Fruit fly (Drosophila melanogaster): ENCODE results near the gene GstD9.

The GstD9 gene

DNA sequence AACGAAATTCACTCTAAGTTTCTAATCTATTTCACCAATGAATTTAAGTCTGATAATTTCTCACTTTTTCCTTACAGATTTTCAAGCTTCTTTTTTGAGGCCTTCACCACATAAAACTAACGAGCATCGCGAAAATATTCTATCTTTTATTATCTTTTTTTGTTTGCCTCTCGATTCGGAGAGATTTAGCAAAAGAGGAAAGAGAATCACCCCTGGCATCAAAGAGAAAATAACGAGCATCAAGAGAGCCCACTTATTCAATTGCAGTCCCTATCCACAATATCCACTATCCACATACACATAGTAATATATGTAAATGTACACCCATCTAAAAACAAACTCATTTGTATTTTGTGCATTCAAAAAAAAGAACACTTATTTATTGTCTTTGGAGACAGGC is at the start of gene GstD9:
GstD9 (minus strand) TSS at position 101 of the 400 bp plus-strand sequence.
- no peak for TF ChIP-seq CG3726 (GFP tag; IDR thresholded peaks at IDR 0.05)
- no peak for TF ChIP-seq CG17802 (tag; optimal IDR thresholded peaks at IDR 0.05)
- no peak for TF ChIP-seq CG12071 (GFP tag; optimal IDR thresholded peaks at IDR 0.05)
- no peak for TF ChIP-seq gsb (GFP tag; IDR thresholded peaks at IDR 0.05)
- TF ChIP-seq Opbp (GFP tag; IDR thresholded peaks at IDR 0.05; ENCODE audit: partially characterized antibody), result no peak
- TF ChIP-seq CG3163 (GFP tag; optimal IDR thresholded peaks at IDR 0.05), result peak; percentile 76
- TF ChIP-seq CG4360 (GFP tag; IDR thresholded peaks at IDR 0.05), result no peak
- TF ChIP-seq Ets65A (GFP tag), result no peak
- no peak for TF ChIP-seq CG14050 (GFP tag; IDR thresholded peaks at IDR 0.05)
- no peak for TF ChIP-seq E2f2 (GFP tag; IDR thresholded peaks at IDR 0.05)
- no peak for TF ChIP-seq gsb-n (tag; optimal IDR thresholded peaks at IDR 0.05)
- TF ChIP-seq MESR4 (GFP tag; optimal IDR thresholded peaks at IDR 0.05), result no peak
- TF ChIP-seq Trl (optimal IDR thresholded peaks at IDR 0.05), result peak; percentile 31 to 43
- no peak for TF ChIP-seq Trl (GFP tag; optimal IDR thresholded peaks at IDR 0.05)
- TF ChIP-seq CG13775 (GFP tag; optimal IDR thresholded peaks at IDR 0.05), result no peak

DNA sequence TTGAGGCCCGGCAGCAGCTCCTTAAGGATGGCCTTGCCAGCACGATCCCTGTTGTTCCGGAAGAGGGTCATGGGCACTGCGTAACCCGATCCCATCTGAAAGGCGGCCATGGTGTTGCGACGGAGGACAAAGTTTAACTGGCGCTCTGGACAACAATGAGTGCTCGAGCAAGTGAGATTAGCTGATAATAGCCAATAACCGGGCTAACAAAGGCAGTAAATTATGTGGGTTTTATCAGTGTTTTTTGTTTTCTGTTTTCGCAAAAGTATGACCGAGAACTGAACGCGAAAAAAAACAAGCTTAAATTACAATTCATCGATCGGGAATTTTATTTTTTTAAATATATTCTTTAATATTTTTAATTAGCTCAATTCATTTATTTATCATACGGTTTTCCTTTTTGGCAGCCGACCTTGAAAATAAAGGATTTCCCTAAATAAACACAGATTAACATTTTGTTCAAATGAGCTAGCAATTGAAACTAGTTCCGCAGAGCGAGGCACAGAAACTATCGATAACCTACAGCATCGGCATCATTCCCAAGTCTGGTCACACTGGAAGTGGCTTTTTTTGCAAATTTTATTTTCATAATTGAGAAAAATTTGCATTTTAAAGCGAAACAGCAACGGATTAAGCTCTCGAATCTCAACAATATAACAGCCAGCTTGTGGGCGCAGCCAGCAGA is 46.1 kb upstream of the GstD9 start, which contains the start of the genes Dip-C and pps:
Dip-C (minus strand) TSS at position 486 of the 685 bp plus-strand sequence.
pps (plus strand) TSS at position 555 of the 685 bp plus-strand sequence.
- TF ChIP-seq CG42726 (GFP tag; IDR thresholded peaks at IDR 0.05; ENCODE audit: partially characterized antibody), result peak; percentile 52; the same call in 1 of the 2 replicates
- no peak for TF ChIP-seq CG18619 (GFP tag; optimal IDR thresholded peaks at IDR 0.05)
- TF ChIP-seq CG15514 (GFP tag; optimal IDR thresholded peaks at IDR 0.05), result peak; percentile 99
- TF ChIP-seq Dref (GFP tag; IDR thresholded peaks at IDR 0.05), result peak; percentile 75
- peak; percentile 84 for TF ChIP-seq MBD-R2 (GFP tag; IDR thresholded peaks at IDR 0.05)
- peak; percentile 61 for TF ChIP-seq Sin3A (optimal IDR thresholded peaks at IDR 0.05)
- TF ChIP-seq pzg (GFP tag; optimal IDR thresholded peaks at IDR 0.05), result peak; percentile 69
- TF ChIP-seq az2 (GFP tag; optimal IDR thresholded peaks at IDR 0.05), result no peak
- TF ChIP-seq BEAF-32 (GFP tag; optimal IDR thresholded peaks at IDR 0.05), result peak; percentile 82
- no peak for TF ChIP-seq Abd-B (GFP tag; optimal IDR thresholded peaks at IDR 0.05)
- TF ChIP-seq ara (GFP tag; IDR thresholded peaks at IDR 0.05), result no peak
- no peak for TF ChIP-seq stc (GFP tag; IDR thresholded peaks at IDR 0.05)
- no peak for TF ChIP-seq CG8089 (GFP tag; optimal IDR thresholded peaks at IDR 0.05)
- peak; percentile 3 for TF ChIP-seq Xbp1 (GFP tag; optimal IDR thresholded peaks at IDR 0.05)
- no peak for TF ChIP-seq scrt (GFP tag; optimal IDR thresholded peaks at IDR 0.05)
- no peak for TF ChIP-seq CG4328 (GFP tag; optimal IDR thresholded peaks at IDR 0.05)
- no peak for TF ChIP-seq CG12155 (GFP tag; optimal IDR thresholded peaks at IDR 0.05)
- TF ChIP-seq CG6813 (GFP tag; optimal IDR thresholded peaks at IDR 0.05), result no peak
- peak; percentile 70 for TF ChIP-seq Opbp (GFP tag; IDR thresholded peaks at IDR 0.05; ENCODE audit: partially characterized antibody)
- no peak for TF ChIP-seq CG17612 (GFP tag; IDR thresholded peaks at IDR 0.05)
- TF ChIP-seq bab2 (GFP tag; optimal IDR thresholded peaks at IDR 0.05), result no peak
- TF ChIP-seq ftz-f1 (GFP tag; optimal IDR thresholded peaks at IDR 0.05), result peak; percentile 78
- no peak for TF ChIP-seq Mad (GFP tag; optimal IDR thresholded peaks at IDR 0.05)
- TF ChIP-seq wek (GFP tag; optimal IDR thresholded peaks at IDR 0.05), result peak; percentile 13
- peak; percentile 85 for TF ChIP-seq CG4617 (GFP tag; optimal IDR thresholded peaks at IDR 0.05; ENCODE audit: borderline replicate concordance)
- TF ChIP-seq sim (GFP tag; IDR thresholded peaks at IDR 0.05), result no peak
- peak; percentile 70 for TF ChIP-seq CG16813 (GFP tag; IDR thresholded peaks at IDR 0.05; ENCODE audit: partially characterized antibody)
- TF ChIP-seq gcm (GFP tag; optimal IDR thresholded peaks at IDR 0.05), result peak; percentile 60
- peak; percentile 40; the same call in 1 of the 2 replicates for TF ChIP-seq CG2129 (GFP tag; IDR thresholded peaks at IDR 0.05; ENCODE audit: partially characterized antibody)
- TF ChIP-seq E2f2 (GFP tag; IDR thresholded peaks at IDR 0.05), result peak; percentile 20; the same call in 1 of the 2 replicates
- peak; percentile 20 for TF ChIP-seq zen (tag; optimal IDR thresholded peaks at IDR 0.05)
- peak; percentile 40 for TF ChIP-seq nmo (GFP tag; optimal IDR thresholded peaks at IDR 0.05)
- TF ChIP-seq CG2116 (GFP tag; optimal IDR thresholded peaks at IDR 0.05), result peak; percentile 35
- TF ChIP-seq klu (GFP tag; IDR thresholded peaks at IDR 0.05), result no peak
- no peak for TF ChIP-seq gem (tag; optimal IDR thresholded peaks at IDR 0.05)
- TF ChIP-seq inv (GFP tag; IDR thresholded peaks at IDR 0.05; ENCODE audit: partially characterized antibody), result peak; percentile 65
